Worm (Caenorhabditis elegans) whole organism, midembryonic: ENCODE measurements around the gene cyp-25A1.

Experiments used
- T22C8.4 ChIP-seq: fragments of 200-800 bp; sonication (Bioruptor generic); IDR thresholded peaks from 2 replicates; pipeline ENCODE4 v1.3.6; 2022; ENCODE audit warnings: missing genetic modification characterization, missing compliant biosample characterization
- cog-1 ChIP-seq: sonication (generic microtip); optimal IDR thresholded peaks from 2 replicates; lab custom pipeline; 2016; ENCODE audit warnings: missing genetic modification characterization, missing compliant biosample characterization
- flt-1 ChIP-seq: fragments of 200-800 bp; sonication (Bioruptor generic); IDR thresholded peaks from 2 replicates; pipeline ENCODE4 v1.3.6; 2022; ENCODE audit warnings: missing genetic modification characterization, missing compliant biosample characterization
- klf-2 ChIP-seq: fragments of 200-800 bp; sonication (Bioruptor generic); conservative IDR thresholded peaks from 2 replicates; pipeline ENCODE4 v1.3.6; 2022; ENCODE audit warnings: missing genetic modification reagents, missing genetic modification characterization, missing compliant biosample characterization
- med-1 ChIP-seq: sonication (generic microtip); optimal IDR thresholded peaks from 2 replicates; lab custom pipeline; 2017; ENCODE audit warnings: missing genetic modification characterization, mild to moderate bottlenecking, missing compliant biosample characterization, antibody characterized with exemption, missing genetic modification reagents; ENCODE audit not compliant: insufficient read depth
- ref-1 ChIP-seq: fragments of 200-800 bp; sonication (Bioruptor generic); conservative IDR thresholded peaks from 2 replicates; pipeline ENCODE4 v1.3.6; 2022; ENCODE audit warnings: missing genetic modification reagents, missing genetic modification characterization, missing compliant biosample characterization
- tab-1 ChIP-seq: fragments of 200-800 bp; sonication (Bioruptor generic); IDR thresholded peaks from 2 replicates; pipeline ENCODE4 v1.3.6; 2022; ENCODE audit warnings: missing genetic modification characterization, missing compliant biosample characterization
- ztf-23 ChIP-seq: fragments of 200-800 bp; sonication (Bioruptor generic); IDR thresholded peaks from 2 replicates; pipeline ENCODE4 v1.3.6; 2022; ENCODE audit warnings: missing genetic modification reagents, missing genetic modification characterization, missing compliant biosample characterization
- ztf-29 ChIP-seq: fragments of 200-800 bp; sonication (Bioruptor generic); IDR thresholded peaks from 2 replicates; pipeline ENCODE4 v1.3.6; 2022; ENCODE audit warnings: missing genetic modification reagents, missing genetic modification characterization, missing compliant biosample characterization

cyp-25A1 gene

ce11 chrIII:3867937-3868929, 35.8 kb downstream of the cyp-25A1 start:
- TF ChIP-seq flt-1 (GFP tag; lab: Robert Waterston, UW) (no peak), klf-2 (GFP tag; lab: Robert Waterston, UW) (no peak), tab-1 (GFP tag; lab: Robert Waterston, UW) (no peak), ztf-23 (GFP tag; lab: Robert Waterston, UW) (no peak), ref-1 (GFP tag; lab: Robert Waterston, UW) (no peak), T22C8.4 (no peak), med-1 (GFP tag; lab: Kevin White, UChicago) (no peak), ztf-29 (GFP tag; lab: Robert Waterston, UW) (no peak), cog-1 (tag; lab: Kevin White, UChicago) (no peak)

- TF ChIP-seq ztf-23 (GFP tag; lab: Robert Waterston, UW) (no peak), ref-1 (GFP tag; lab: Robert Waterston, UW) (no peak), flt-1 (GFP tag; lab: Robert Waterston, UW) (peak; percentile 48)
These were observed 36.9 kb downstream of the cyp-25A1 start for ce11 chrIII:3869292-3869781.

ce11 chrIII:3871763-3872486, 39.5 kb downstream of the cyp-25A1 start:
- TF ChIP-seq med-1 (GFP tag; lab: Kevin White, UChicago), result no peak
- no peak for TF ChIP-seq ref-1 (GFP tag; lab: Robert Waterston, UW)

- TF ChIP-seq T22C8.4 (no peak), flt-1 (GFP tag; lab: Robert Waterston, UW) (no peak), ztf-23 (GFP tag; lab: Robert Waterston, UW) (no peak), med-1 (GFP tag; lab: Kevin White, UChicago) (no peak), cog-1 (tag; lab: Kevin White, UChicago) (no peak), klf-2 (GFP tag; lab: Robert Waterston, UW) (no peak), ref-1 (GFP tag; lab: Robert Waterston, UW) (no peak), tab-1 (GFP tag; lab: Robert Waterston, UW) (no peak), ztf-29 (GFP tag; lab: Robert Waterston, UW) (no peak)
These were observed 40.6 kb downstream of the cyp-25A1 start for ce11 chrIII:3872978-3873377.

ce11 chrIII:3873424-3873823, 41.0 kb downstream of the cyp-25A1 start:
- no peak for TF ChIP-seq ref-1 (GFP tag; lab: Robert Waterston, UW)
- no peak for TF ChIP-seq flt-1 (GFP tag; lab: Robert Waterston, UW)
- no peak for TF ChIP-seq ztf-29 (GFP tag; lab: Robert Waterston, UW)
- TF ChIP-seq klf-2 (GFP tag; lab: Robert Waterston, UW), result no peak
- TF ChIP-seq tab-1 (GFP tag; lab: Robert Waterston, UW), result no peak

- no peak for TF ChIP-seq flt-1 (GFP tag; lab: Robert Waterston, UW)
- no peak for TF ChIP-seq cog-1 (tag; lab: Kevin White, UChicago)
- TF ChIP-seq ref-1 (GFP tag; lab: Robert Waterston, UW), result no peak
- no peak for TF ChIP-seq ztf-29 (GFP tag; lab: Robert Waterston, UW)
- no peak for TF ChIP-seq ztf-23 (GFP tag; lab: Robert Waterston, UW)
- no peak for TF ChIP-seq tab-1 (GFP tag; lab: Robert Waterston, UW)
- no peak for TF ChIP-seq T22C8.4
- TF ChIP-seq med-1 (GFP tag; lab: Kevin White, UChicago), result no peak
- TF ChIP-seq klf-2 (GFP tag; lab: Robert Waterston, UW), result no peak
These were observed 42.1 kb downstream of the cyp-25A1 start for ce11 chrIII:3874492-3874891.

ce11 chrIII:3874895-3875294, 42.5 kb downstream of the cyp-25A1 start:
- TF ChIP-seq ref-1 (GFP tag; lab: Robert Waterston, UW) (no peak), ztf-23 (GFP tag; lab: Robert Waterston, UW) (no peak), cog-1 (tag; lab: Kevin White, UChicago) (no peak), tab-1 (GFP tag; lab: Robert Waterston, UW) (no peak), T22C8.4 (no peak), klf-2 (GFP tag; lab: Robert Waterston, UW) (no peak), ztf-29 (GFP tag; lab: Robert Waterston, UW) (no peak), med-1 (GFP tag; lab: Kevin White, UChicago) (no peak), flt-1 (GFP tag; lab: Robert Waterston, UW) (no peak)

ce11 chrIII:3875608-3876007, 43.2 kb downstream of the cyp-25A1 start:
- TF ChIP-seq ref-1 (GFP tag; lab: Robert Waterston, UW) (no peak), T22C8.4 (no peak), flt-1 (GFP tag; lab: Robert Waterston, UW) (no peak), ztf-29 (GFP tag; lab: Robert Waterston, UW) (no peak), med-1 (GFP tag; lab: Kevin White, UChicago) (no peak), tab-1 (GFP tag; lab: Robert Waterston, UW) (no peak), klf-2 (GFP tag; lab: Robert Waterston, UW) (no peak), ztf-23 (GFP tag; lab: Robert Waterston, UW) (no peak), cog-1 (tag; lab: Kevin White, UChicago) (no peak)
